Worm (Caenorhabditis elegans) whole organism, late embryonic: ENCODE results near the gene gtap-2.
A peak's percentile ranks its signal among the peaks of the same experiment; 100 is the strongest.

Experiments
- C38D4.7 ChIP-seq: fragments of 200-800 bp; sonication (Bioruptor generic); optimal IDR thresholded peaks from 2 replicates; lab custom pipeline; 2018; ENCODE audit warnings: mild to moderate bottlenecking, missing genetic modification characterization, moderate library complexity, missing compliant biosample characterization
- F13H6.1 ChIP-seq: sonication (generic microtip); optimal IDR thresholded peaks from 2 replicates; lab custom pipeline; 2016; ENCODE audit warnings: missing genetic modification characterization, missing compliant biosample characterization
- K02D7.2 ChIP-seq: sonication (generic microtip); optimal IDR thresholded peaks from 2 replicates; lab custom pipeline; 2017; ENCODE audit warnings: mild to moderate bottlenecking, missing genetic modification characterization, missing compliant biosample characterization
- K09A11.1 ChIP-seq: sonication (generic microtip); optimal IDR thresholded peaks from 2 replicates; lab custom pipeline; 2017; ENCODE audit warnings: antibody characterized with exemption, mild to moderate bottlenecking, missing genetic modification characterization, missing compliant biosample characterization; ENCODE audit not compliant: insufficient read depth
- ahr-1 ChIP-seq: sonication (generic microtip); optimal IDR thresholded peaks from 2 replicates; lab custom pipeline; 2016; ENCODE audit warnings: missing genetic modification characterization, missing compliant biosample characterization
- ama-1 ChIP-seq: fragments of 150-350 bp; optimal IDR thresholded peaks from 2 replicates; lab custom pipeline; 2014
- ceh-18 ChIP-seq: sonication (generic microtip); optimal IDR thresholded peaks from 2 replicates; lab custom pipeline; 2016; ENCODE audit warnings: missing genetic modification characterization, missing compliant biosample characterization
- ceh-24 ChIP-seq: sonication (generic microtip); optimal IDR thresholded peaks from 2 replicates; lab custom pipeline; 2016; ENCODE audit warnings: mild to moderate bottlenecking, missing genetic modification characterization, missing compliant biosample characterization
- ceh-30 ChIP-seq: fragments of 150-350 bp; optimal IDR thresholded peaks from 2 replicates; lab custom pipeline; 2014; ENCODE audit warnings: missing biosample characterization, missing genetic modification characterization
- ceh-31 ChIP-seq: sonication (generic microtip); optimal IDR thresholded peaks from 2 replicates; lab custom pipeline; 2016; ENCODE audit warnings: missing genetic modification characterization, missing compliant biosample characterization
- ceh-48 ChIP-seq: sonication (generic microtip); optimal IDR thresholded peaks from 2 replicates; lab custom pipeline; 2016; ENCODE audit warnings: missing genetic modification characterization, inconsistent platforms, missing compliant biosample characterization
- ceh-6 ChIP-seq: fragments of 200-800 bp; sonication (Bioruptor generic); optimal IDR thresholded peaks from 2 replicates; lab custom pipeline; 2018; ENCODE audit warnings: mild to moderate bottlenecking, missing genetic modification characterization, missing compliant biosample characterization
- ceh-9 ChIP-seq: sonication (generic microtip); optimal IDR thresholded peaks from 2 replicates; lab custom pipeline; 2016; ENCODE audit warnings: mild to moderate bottlenecking, missing genetic modification characterization, inconsistent platforms, missing compliant biosample characterization
- che-1 ChIP-seq: sonication (generic microtip); optimal IDR thresholded peaks from 2 replicates; lab custom pipeline; 2016; ENCODE audit warnings: mild to moderate bottlenecking, missing genetic modification characterization, missing compliant biosample characterization
- dmd-4 ChIP-seq: sonication (generic microtip); optimal IDR thresholded peaks from 2 replicates; lab custom pipeline; 2016; ENCODE audit warnings: borderline replicate concordance, missing genetic modification characterization, missing compliant biosample characterization
- dve-1 ChIP-seq: sonication (generic microtip); optimal IDR thresholded peaks from 2 replicates; lab custom pipeline; 2017; ENCODE audit warnings: antibody characterized with exemption, mild to moderate bottlenecking, missing genetic modification characterization, missing compliant biosample characterization
- fax-1 ChIP-seq: sonication (generic microtip); optimal IDR thresholded peaks from 2 replicates; lab custom pipeline; 2016; ENCODE audit warnings: missing genotype, missing genetic modification characterization, missing compliant biosample characterization
- fkh-10 ChIP-seq: fragments of 150-350 bp; optimal IDR thresholded peaks from 2 replicates; lab custom pipeline; 2014; ENCODE audit warnings: missing biosample characterization, missing genetic modification reagents, missing genetic modification characterization
- gmeb-2 ChIP-seq: sonication (generic microtip); optimal IDR thresholded peaks from 2 replicates; lab custom pipeline; 2016; ENCODE audit warnings: missing genetic modification characterization, inconsistent platforms, missing compliant biosample characterization
- hlh-30 ChIP-seq: sonication (generic microtip); optimal IDR thresholded peaks from 2 replicates; lab custom pipeline; 2017; ENCODE audit warnings: antibody characterized with exemption, missing genetic modification characterization, missing compliant biosample characterization; ENCODE audit not compliant: insufficient read depth
- hlh-8 ChIP-seq: sonication (generic microtip); optimal IDR thresholded peaks from 2 replicates; lab custom pipeline; 2016; ENCODE audit warnings: missing genotype, missing genetic modification characterization, missing compliant biosample characterization
- lim-6 ChIP-seq: sonication (generic microtip); optimal IDR thresholded peaks from 2 replicates; lab custom pipeline; 2016; ENCODE audit warnings: missing genetic modification characterization, missing compliant biosample characterization
- madf-2 ChIP-seq: sonication (generic microtip); optimal IDR thresholded peaks from 2 replicates; lab custom pipeline; 2017; ENCODE audit warnings: missing genetic modification characterization, missing compliant biosample characterization
- mec-3 ChIP-seq: sonication (generic microtip); optimal IDR thresholded peaks from 2 replicates; lab custom pipeline; 2016; ENCODE audit warnings: borderline replicate concordance, missing genetic modification characterization, missing compliant biosample characterization
- nfya-1 ChIP-seq: sonication (generic microtip); optimal IDR thresholded peaks from 2 replicates; lab custom pipeline; 2017; ENCODE audit warnings: missing genetic modification characterization, mild to moderate bottlenecking, missing compliant biosample characterization, antibody characterized with exemption, moderate library complexity
- odd-2 ChIP-seq: sonication (generic microtip); optimal IDR thresholded peaks from 2 replicates; lab custom pipeline; 2017; ENCODE audit warnings: antibody characterized with exemption, mild to moderate bottlenecking, missing genetic modification characterization, missing compliant biosample characterization
- pat-9 ChIP-seq: fragments of 200-800 bp; sonication (Bioruptor generic); optimal IDR thresholded peaks from 2 replicates; lab custom pipeline; 2018; ENCODE audit warnings: mild to moderate bottlenecking, missing genetic modification characterization, moderate library complexity, missing compliant biosample characterization
- pax-1 ChIP-seq: fragments of 150-350 bp; optimal IDR thresholded peaks from 2 replicates; lab custom pipeline; 2014; ENCODE audit warnings: missing biosample characterization, missing genetic modification characterization
- pqm-1 ChIP-seq: sonication (generic microtip); optimal IDR thresholded peaks from 2 replicates; lab custom pipeline; 2016; ENCODE audit warnings: missing genetic modification characterization, missing compliant biosample characterization
- pros-1 ChIP-seq: fragments of 150-350 bp; optimal IDR thresholded peaks from 2 replicates; lab custom pipeline; 2014; ENCODE audit warnings: missing biosample characterization, missing genetic modification reagents, missing genetic modification characterization
- rnt-1 ChIP-seq: sonication (generic microtip); optimal IDR thresholded peaks from 2 replicates; lab custom pipeline; 2016; ENCODE audit warnings: missing genetic modification characterization, missing compliant biosample characterization
- sox-2 ChIP-seq: fragments of 200-800 bp; sonication (Bioruptor generic); IDR thresholded peaks from 2 replicates; pipeline ENCODE4 v1.3.6; 2022; ENCODE audit warnings: missing genetic modification reagents, missing genetic modification characterization, missing compliant biosample characterization
- ztf-16 ChIP-seq: sonication (generic microtip); optimal IDR thresholded peaks from 2 replicates; lab custom pipeline; 2017; ENCODE audit warnings: missing genetic modification characterization, missing compliant biosample characterization

Gene gtap-2

ce11 chrIII:9770590-9770989 lies 37.8 kb upstream of the gtap-2 start:
- TF ChIP-seq fkh-10 (GFP tag; lab: Kevin White, UChicago) (no peak), sox-2 (no peak), ceh-6 (GFP tag; lab: Kevin White, UChicago) (no peak), hlh-8 (tag; lab: Kevin White, UChicago) (no peak), ama-1 (lab: Kevin White, UChicago) (no peak)

DNA sequence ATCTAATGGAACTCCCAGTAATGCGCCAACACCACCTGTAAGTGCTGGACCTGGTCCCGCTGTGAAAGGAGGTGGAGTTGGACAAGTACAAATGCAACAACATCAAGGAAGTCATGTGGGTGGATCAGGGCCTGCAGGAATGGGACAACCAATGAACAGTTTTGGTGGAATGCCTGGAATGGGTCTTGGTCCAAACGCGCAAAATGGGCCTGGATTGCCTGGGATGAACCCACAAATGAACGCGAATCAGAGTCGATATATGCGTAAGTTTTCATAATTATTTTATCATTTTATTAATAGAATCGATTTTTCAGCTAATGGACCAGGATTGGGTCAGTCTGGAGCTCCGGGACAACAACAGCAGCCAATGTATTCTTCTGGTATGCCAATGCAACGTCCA lies 36.0 kb upstream of the gtap-2 start:
- TF ChIP-seq ceh-18 (tag; lab: Kevin White, UChicago) = no peak
- no peak for TF ChIP-seq mec-3 (tag; lab: Kevin White, UChicago)
- TF ChIP-seq hlh-30 (tag; lab: Kevin White, UChicago) = no peak
- TF ChIP-seq ztf-16 = no peak
- no peak for TF ChIP-seq pqm-1

DNA sequence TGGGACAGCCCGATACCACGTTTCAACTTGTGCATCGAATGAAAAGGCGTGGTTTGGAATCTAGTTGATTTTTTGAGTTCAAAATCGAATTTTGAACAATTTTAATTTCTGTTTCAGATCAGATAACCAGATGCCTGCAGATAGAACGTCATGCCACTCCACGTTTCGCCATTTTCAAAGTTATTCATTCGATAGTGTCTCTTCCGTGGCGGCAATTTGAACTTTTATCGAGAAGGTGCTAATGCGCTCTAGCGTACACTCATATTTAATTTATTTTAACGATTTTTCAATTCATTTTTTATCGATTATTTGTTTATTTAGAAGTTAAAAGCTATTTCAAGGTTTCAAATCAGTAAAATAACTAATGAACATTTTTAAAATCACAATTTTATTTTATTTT lies 32.4 kb upstream of the gtap-2 start:
- no peak for TF ChIP-seq pqm-1
- no peak for TF ChIP-seq ceh-24 (tag; lab: Kevin White, UChicago)
- TF ChIP-seq pat-9 = no peak
- no peak for TF ChIP-seq K09A11.1 (tag; lab: Kevin White, UChicago)
- TF ChIP-seq ama-1 (lab: Kevin White, UChicago) = no peak
- TF ChIP-seq hlh-8 (tag; lab: Kevin White, UChicago) = no peak
- TF ChIP-seq odd-2 (tag; lab: Kevin White, UChicago) = no peak
- TF ChIP-seq dmd-4 (tag; lab: Kevin White, UChicago) = no peak
- no peak for TF ChIP-seq hlh-30 (tag; lab: Kevin White, UChicago)
- TF ChIP-seq ceh-48 (tag; lab: Kevin White, UChicago) = no peak

DNA sequence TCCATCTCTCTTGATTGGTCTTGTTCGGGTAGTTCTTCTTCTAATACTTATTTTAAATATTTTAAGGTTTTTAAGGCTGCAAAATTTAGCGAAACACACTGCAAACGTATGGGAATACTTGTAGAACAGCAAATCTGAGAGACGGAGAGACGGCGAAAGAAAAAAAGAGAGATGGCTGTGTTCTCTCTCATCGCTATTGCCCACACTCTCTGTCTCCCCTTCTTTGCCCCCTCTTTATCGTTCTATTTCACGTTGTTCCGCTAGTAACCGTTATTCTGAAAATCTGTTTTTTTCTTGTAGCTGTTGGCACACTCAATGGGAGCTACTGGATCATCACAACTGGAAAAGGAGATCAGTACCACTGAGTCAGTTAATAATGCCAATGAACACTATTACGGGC lies 32.0 kb upstream of the gtap-2 start, which contains the start of gene usp-46:
usp-46 (plus strand) TSS at position 301 of the 400 bp plus-strand sequence.
- no peak for TF ChIP-seq ama-1 (lab: Kevin White, UChicago)
- TF ChIP-seq K02D7.2 (tag; lab: Kevin White, UChicago) = no peak
- no peak for TF ChIP-seq rnt-1 (tag; lab: Kevin White, UChicago)
- no peak for TF ChIP-seq dve-1 (tag; lab: Kevin White, UChicago)
- peak; percentile 16 for TF ChIP-seq ceh-31 (tag; lab: Kevin White, UChicago)
- TF ChIP-seq pax-1 (tag; lab: Kevin White, UChicago) = peak; percentile 43

DNA sequence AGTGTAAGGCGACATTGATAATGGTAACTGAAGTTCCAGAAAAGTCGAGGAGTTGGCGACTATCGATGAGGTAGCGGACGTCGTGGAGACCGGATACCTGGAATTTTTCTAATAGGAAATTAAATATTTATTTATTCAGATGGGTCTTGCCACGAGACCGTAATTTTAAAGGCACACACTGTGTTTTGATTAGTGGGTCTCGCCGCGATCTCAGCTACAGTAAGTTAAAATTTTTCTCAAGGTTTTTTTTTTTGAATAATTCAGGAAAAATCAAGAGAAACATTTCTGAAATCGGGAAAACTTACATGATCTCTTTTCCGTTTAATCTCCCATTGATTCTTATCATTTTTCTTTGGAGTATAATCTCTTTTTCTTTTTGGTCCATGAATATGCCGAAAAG lies 29.3 kb upstream of the gtap-2 start:
- no peak for TF ChIP-seq ceh-9 (tag; lab: Kevin White, UChicago)
- no peak for TF ChIP-seq che-1 (tag; lab: Kevin White, UChicago)
- TF ChIP-seq F13H6.1 (tag; lab: Kevin White, UChicago) = no peak
- TF ChIP-seq ceh-30 (tag; lab: Kevin White, UChicago) = no peak
- TF ChIP-seq fkh-10 (GFP tag; lab: Kevin White, UChicago) = no peak
- TF ChIP-seq pqm-1 = no peak
- no peak for TF ChIP-seq C38D4.7 (GFP tag; lab: Kevin White, UChicago)
- no peak for TF ChIP-seq ahr-1 (tag; lab: Kevin White, UChicago)
- TF ChIP-seq gmeb-2 (tag; lab: Kevin White, UChicago) = no peak
- TF ChIP-seq dve-1 (tag; lab: Kevin White, UChicago) = no peak
- TF ChIP-seq nfya-1 (tag; lab: Kevin White, UChicago) = no peak
- no peak for TF ChIP-seq madf-2
- TF ChIP-seq fax-1 (tag; lab: Kevin White, UChicago) = no peak
- no peak for TF ChIP-seq hlh-8 (tag; lab: Kevin White, UChicago)

- TF ChIP-seq pros-1 (no peak), ceh-6 (GFP tag; lab: Kevin White, UChicago) (no peak), lim-6 (tag; lab: Kevin White, UChicago) (no peak), ceh-48 (tag; lab: Kevin White, UChicago) (no peak)
Observed at ce11 chrIII:9780254-9780653, 28.1 kb upstream of the gtap-2 start, which contains the start of gene sqv-3. TSS of gene sqv-3 (minus strand) at chrIII:9780354.
